Worm (Caenorhabditis elegans): Measurements from ENCODE around the gene W04G3.10.

W04G3.10 gene

DNA sequence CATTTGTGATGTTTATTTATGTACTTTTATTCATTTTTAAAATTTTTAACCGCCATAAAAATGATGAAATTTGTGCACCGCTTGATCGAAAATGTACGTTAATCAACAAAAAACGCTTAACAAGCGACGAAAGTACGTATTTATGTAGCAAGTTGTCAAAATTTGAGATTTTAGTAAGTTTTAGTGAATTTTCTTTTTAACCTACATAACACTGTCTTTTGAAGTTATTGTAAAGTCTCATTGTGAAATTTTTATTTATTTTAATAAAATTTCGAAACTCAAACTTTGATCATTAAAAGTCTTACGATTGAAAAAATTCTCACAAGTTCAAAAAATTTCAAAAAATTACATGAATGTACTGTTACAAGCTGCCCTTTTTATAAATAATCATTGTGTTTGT lies 19.3 kb upstream of the W04G3.10 start:
- TF ChIP-seq blmp-1 (tag; optimal IDR thresholded peaks at IDR 0.05) = no peak
- TF ChIP-seq nhr-2 (tag; optimal IDR thresholded peaks at IDR 0.05) = no peak
- no peak for TF ChIP-seq lsy-2 (tag; optimal IDR thresholded peaks at IDR 0.05)
- TF ChIP-seq ces-1 (GFP tag; optimal IDR thresholded peaks at IDR 0.05) = no peak
- no peak for TF ChIP-seq ceh-39 (tag; optimal IDR thresholded peaks at IDR 0.05)
- TF ChIP-seq hlh-1 (tag; optimal IDR thresholded peaks at IDR 0.05) = no peak
- no peak for TF ChIP-seq ceh-83 (GFP tag; optimal IDR thresholded peaks at IDR 0.05)
- no peak for TF ChIP-seq ham-2 (GFP tag; optimal IDR thresholded peaks at IDR 0.05)
- no peak for TF ChIP-seq ztf-11 (tag; optimal IDR thresholded peaks at IDR 0.05)
- TF ChIP-seq unc-62 (GFP tag; optimal IDR thresholded peaks at IDR 0.05) = no peak
- no peak for TF ChIP-seq flh-1 (GFP tag; optimal IDR thresholded peaks at IDR 0.05)
- TF ChIP-seq mep-1 (tag; optimal IDR thresholded peaks at IDR 0.05) = no peak
- no peak for TF ChIP-seq drap-1 (GFP tag; optimal IDR thresholded peaks at IDR 0.05)
- no peak for TF ChIP-seq cnd-1 (tag; optimal IDR thresholded peaks at IDR 0.05)
- no peak for TF ChIP-seq mls-2 (tag; optimal IDR thresholded peaks at IDR 0.05)
- TF ChIP-seq sptf-1 (tag; optimal IDR thresholded peaks at IDR 0.05) = no peak
- TF ChIP-seq ceh-43 (GFP tag; optimal IDR thresholded peaks at IDR 0.05) = no peak
- TF ChIP-seq mab-5 (tag; optimal IDR thresholded peaks at IDR 0.05) = no peak
- TF ChIP-seq elt-3 (tag; optimal IDR thresholded peaks at IDR 0.05) = no peak
- TF ChIP-seq zip-8 (tag; optimal IDR thresholded peaks at IDR 0.05) = no peak

ce11 chrX:11095480-11095879 lies 17.4 kb upstream of the W04G3.10 start:
- TF ChIP-seq tbx-8 (GFP tag; optimal IDR thresholded peaks at IDR 0.05) (peak; percentile 51), flh-1 (GFP tag; optimal IDR thresholded peaks at IDR 0.05) (peak; percentile 31), elt-3 (tag; optimal IDR thresholded peaks at IDR 0.05) (no peak), pha-4 (tag; optimal IDR thresholded peaks at IDR 0.05) (peak; percentile 48), ztf-11 (tag; optimal IDR thresholded peaks at IDR 0.05) (peak; percentile 69), M03D4.4 (tag; optimal IDR thresholded peaks at IDR 0.05) (peak; percentile 82), unc-62 (GFP tag; optimal IDR thresholded peaks at IDR 0.05) (no peak), blmp-1 (tag; optimal IDR thresholded peaks at IDR 0.05) (no peak), ceh-39 (tag; optimal IDR thresholded peaks at IDR 0.05) (peak; percentile 16), mls-2 (tag; optimal IDR thresholded peaks at IDR 0.05) (peak; percentile 88), bed-3 (GFP tag; optimal IDR thresholded peaks at IDR 0.05) (peak; percentile 55), drap-1 (GFP tag; optimal IDR thresholded peaks at IDR 0.05) (peak; percentile 84), lin-32 (GFP tag; optimal IDR thresholded peaks at IDR 0.05) (peak; percentile 63), ces-1 (GFP tag; optimal IDR thresholded peaks at IDR 0.05) (peak; percentile 55), nhr-12 (tag; optimal IDR thresholded peaks at IDR 0.05) (peak; percentile 6), ceh-43 (GFP tag; optimal IDR thresholded peaks at IDR 0.05) (peak; percentile 75), mab-5 (tag; optimal IDR thresholded peaks at IDR 0.05) (no peak), snpc-4 (tag; optimal IDR thresholded peaks at IDR 0.05) (no peak), mep-1 (tag; optimal IDR thresholded peaks at IDR 0.05) (peak; percentile 41), ham-2 (GFP tag; optimal IDR thresholded peaks at IDR 0.05) (peak; percentile 5), zip-8 (tag; optimal IDR thresholded peaks at IDR 0.05) (no peak), unc-120 (tag; optimal IDR thresholded peaks at IDR 0.05; ENCODE audit: poor library complexity, severe bottlenecking) (peak; percentile 46), nhr-237 (tag; optimal IDR thresholded peaks at IDR 0.05) (peak; percentile 9), nhr-76 (tag; optimal IDR thresholded peaks at IDR 0.05) (no peak), cnd-1 (tag; optimal IDR thresholded peaks at IDR 0.05) (peak; percentile 86), ceh-83 (GFP tag; optimal IDR thresholded peaks at IDR 0.05) (peak; percentile 83), sem-2 (GFP tag; optimal IDR thresholded peaks at IDR 0.05) (peak; percentile 73), lin-13 (tag; optimal IDR thresholded peaks at IDR 0.05) (peak; percentile 64), sptf-1 (tag; optimal IDR thresholded peaks at IDR 0.05) (peak; percentile 86)

- TF ChIP-seq elt-3 (tag; optimal IDR thresholded peaks at IDR 0.05) (peak; percentile 96), nhr-28 (tag; optimal IDR thresholded peaks at IDR 0.05) (peak; percentile 79), mab-5 (tag; optimal IDR thresholded peaks at IDR 0.05) (peak; percentile 93), sptf-1 (tag; optimal IDR thresholded peaks at IDR 0.05) (peak; percentile 93), M03D4.4 (tag; optimal IDR thresholded peaks at IDR 0.05) (peak; percentile 82), unc-39 (tag; optimal IDR thresholded peaks at IDR 0.05) (peak; percentile 94), zip-8 (tag; optimal IDR thresholded peaks at IDR 0.05) (no peak), cnd-1 (tag; optimal IDR thresholded peaks at IDR 0.05) (peak; percentile 93), ceh-39 (tag; optimal IDR thresholded peaks at IDR 0.05) (peak; percentile 91), lin-32 (GFP tag; optimal IDR thresholded peaks at IDR 0.05) (peak; percentile 83), sem-2 (GFP tag; optimal IDR thresholded peaks at IDR 0.05) (no peak), ham-2 (GFP tag; optimal IDR thresholded peaks at IDR 0.05) (no peak), nhr-76 (tag; optimal IDR thresholded peaks at IDR 0.05) (peak; percentile 53), hlh-1 (tag; optimal IDR thresholded peaks at IDR 0.05) (peak; percentile 92), lsy-2 (tag; optimal IDR thresholded peaks at IDR 0.05) (peak; percentile 91), nhr-2 (tag; optimal IDR thresholded peaks at IDR 0.05) (peak; percentile 73), nhr-12 (tag; optimal IDR thresholded peaks at IDR 0.05) (peak; percentile 100), ztf-11 (tag; optimal IDR thresholded peaks at IDR 0.05) (peak; percentile 98), unc-120 (tag; optimal IDR thresholded peaks at IDR 0.05; ENCODE audit: poor library complexity, severe bottlenecking) (peak; percentile 82), ceh-83 (GFP tag; optimal IDR thresholded peaks at IDR 0.05) (peak; percentile 65), bed-3 (GFP tag; optimal IDR thresholded peaks at IDR 0.05) (peak; percentile 30), pha-4 (tag; optimal IDR thresholded peaks at IDR 0.05) (peak; percentile 99), flh-1 (GFP tag; optimal IDR thresholded peaks at IDR 0.05) (no peak), blmp-1 (tag; optimal IDR thresholded peaks at IDR 0.05) (peak; percentile 58), ceh-43 (GFP tag; optimal IDR thresholded peaks at IDR 0.05) (peak; percentile 11), nhr-237 (tag; optimal IDR thresholded peaks at IDR 0.05) (peak; percentile 100), tbx-8 (GFP tag; optimal IDR thresholded peaks at IDR 0.05) (peak; percentile 19), ces-1 (GFP tag; optimal IDR thresholded peaks at IDR 0.05) (peak; percentile 99), mls-2 (tag; optimal IDR thresholded peaks at IDR 0.05) (peak; percentile 93), elt-1 (tag; optimal IDR thresholded peaks at IDR 0.05; ENCODE audit: borderline replicate concordance, insufficient read depth) (peak; percentile 73), drap-1 (GFP tag; optimal IDR thresholded peaks at IDR 0.05) (peak; percentile 98), mep-1 (tag; optimal IDR thresholded peaks at IDR 0.05) (peak; percentile 99), lin-13 (tag; optimal IDR thresholded peaks at IDR 0.05) (peak; percentile 94), snpc-4 (tag; optimal IDR thresholded peaks at IDR 0.05) (no peak), unc-62 (GFP tag; optimal IDR thresholded peaks at IDR 0.05) (peak; percentile 97)
These were observed 16.0 kb upstream of the W04G3.10 start for ce11 chrX:11093985-11094593.
